ENCODE assay signal across 2 worm cellular contexts in the genomic region with DNA sequence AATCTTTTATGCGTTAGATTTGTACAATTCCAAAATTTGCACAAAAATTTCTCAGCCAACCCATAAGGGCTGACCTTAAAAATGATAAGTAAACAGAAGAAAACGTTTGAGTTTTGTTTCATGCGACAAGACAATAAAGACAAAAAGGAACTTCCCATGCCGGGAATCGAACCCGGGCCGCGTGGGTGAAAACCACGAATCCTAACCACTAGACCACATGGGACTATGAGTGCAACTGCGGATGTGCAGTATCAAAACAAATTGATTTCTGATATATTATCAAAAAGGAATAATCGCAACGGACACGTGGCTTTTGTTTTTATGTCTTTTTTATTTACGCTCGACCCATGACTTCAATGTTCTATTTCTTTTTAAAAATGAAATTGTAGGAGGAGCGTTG.
TF ChIP-seq lines count a peak whose summit lies in the region.

No protein-coding gene starts in this region.

TF ChIP-seq in whole organism, L4 larva, 104 proteins besides CTCF, POLR2A, EP300 and RAD21 (continued from another document and continues in another):
- TF ChIP-seq pha-4 (GFP tag; IDR thresholded peaks at IDR 0.05; lab: Robert Waterston, UW) (peak; percentile 52; the same call in 1 of the 2 replicates), pha-4 (tag; optimal IDR thresholded peaks at IDR 0.05; lab: Kevin White, UChicago) (no peak), lir-3 (tag; optimal IDR thresholded peaks at IDR 0.05; lab: Kevin White, UChicago) (no peak), nhr-48 (tag; optimal IDR thresholded peaks at IDR 0.05; lab: Kevin White, UChicago) (no peak), zip-11 (GFP tag; IDR thresholded peaks at IDR 0.05; lab: Robert Waterston, UW) (0 out of 2 replicates have a peak, but pooled peaks have one; percentile 46), D1046.2 (GFP tag; IDR thresholded peaks at IDR 0.05; lab: Robert Waterston, UW) (0 out of 2 replicates have a peak, but pooled peaks have one; percentile 69), dve-1 (tag; optimal IDR thresholded peaks at IDR 0.05; lab: Kevin White, UChicago; ENCODE audit: insufficient read depth) (peak; percentile 44), ztf-11 (tag; optimal IDR thresholded peaks at IDR 0.05; lab: Kevin White, UChicago) (no peak), daf-12 (tag; optimal IDR thresholded peaks at IDR 0.05; lab: Kevin White, UChicago) (no peak), ceh-44 (GFP tag; IDR thresholded peaks at IDR 0.05; lab: Robert Waterston, UW) (0 out of 2 replicates have a peak, but pooled peaks have one; percentile 38), ZK546.5 (tag; optimal IDR thresholded peaks at IDR 0.05; lab: Kevin White, UChicago) (no peak), lim-7 (GFP tag; IDR thresholded peaks at IDR 0.05; lab: Robert Waterston, UW) (peak; percentile 87), jun-1 (tag; optimal IDR thresholded peaks at IDR 0.05; lab: Kevin White, UChicago) (no peak), nhr-6 (tag; optimal IDR thresholded peaks at IDR 0.05; lab: Kevin White, UChicago) (no peak), nhr-41 (GFP tag; IDR thresholded peaks at IDR 0.05; lab: Robert Waterston, UW) (peak; percentile 68; the same call in 1 of the 2 replicates), unc-62 (GFP tag; optimal IDR thresholded peaks at IDR 0.05 in 1 of 2; lab: Kevin White, UChicago) (no peak), unc-62 (tag; optimal IDR thresholded peaks at IDR 0.05; lab: Kevin White, UChicago) (no peak), F26F4.8 (GFP tag; conservative IDR thresholded peaks at IDR 0.05; lab: Robert Waterston, UW) (no peak), dmd-9 (GFP tag; IDR thresholded peaks at IDR 0.05; lab: Robert Waterston, UW) (peak; percentile 15; the same call in 1 of the 2 replicates), cey-2 (tag; optimal IDR thresholded peaks at IDR 0.05; lab: Kevin White, UChicago; ENCODE audit: borderline replicate concordance, insufficient read depth) (no peak), F10B5.3 (tag; optimal IDR thresholded peaks at IDR 0.05; lab: Kevin White, UChicago) (no peak), lin-15B (tag; optimal IDR thresholded peaks at IDR 0.05; lab: Kevin White, UChicago) (no peak), ztf-7 (tag; optimal IDR thresholded peaks at IDR 0.05; lab: Kevin White, UChicago) (no peak), hlh-30 (tag; optimal IDR thresholded peaks at IDR 0.05; lab: Kevin White, UChicago; ENCODE audit: insufficient read depth) (peak; percentile 67), pqm-1 (tag; optimal IDR thresholded peaks at IDR 0.05; lab: Kevin White, UChicago) (no peak), nhr-10 (tag; optimal IDR thresholded peaks at IDR 0.05; lab: Kevin White, UChicago) (no peak), ZK337.2 (GFP tag; IDR thresholded peaks at IDR 0.05; lab: Robert Waterston, UW) (peak; percentile 58; the same call in 1 of the 2 replicates), mep-1 (tag; optimal IDR thresholded peaks at IDR 0.05; lab: Kevin White, UChicago) (peak; percentile 15), hmg-1.1 (GFP tag; IDR thresholded peaks at IDR 0.05; lab: Robert Waterston, UW) (peak; percentile 55), egl-43 (GFP tag; IDR thresholded peaks at IDR 0.05; lab: Robert Waterston, UW) (peak; percentile 75), madf-9 (GFP tag; conservative IDR thresholded peaks at IDR 0.05; lab: Robert Waterston, UW) (peak; percentile 54), ceh-28 (tag; optimal IDR thresholded peaks at IDR 0.05; lab: Kevin White, UChicago) (no peak), mdt-29 (GFP tag; IDR thresholded peaks at IDR 0.05; lab: Robert Waterston, UW) (0 out of 2 replicates have a peak, but pooled peaks have one; percentile 19), aha-1 (tag; lab: Kevin White, UChicago) (peak; percentile 26), nhr-25 (tag; optimal IDR thresholded peaks at IDR 0.05; lab: Kevin White, UChicago; ENCODE audit: borderline replicate concordance, insufficient read depth) (no peak), F49E8.2 (tag; optimal IDR thresholded peaks at IDR 0.05; lab: Kevin White, UChicago; ENCODE audit: borderline replicate concordance) (no peak), dmd-6 (GFP tag; IDR thresholded peaks at IDR 0.05; lab: Robert Waterston, UW) (peak; percentile 66), ceh-62 (tag; optimal IDR thresholded peaks at IDR 0.05; lab: Kevin White, UChicago) (no peak), lin-39 (tag; optimal IDR thresholded peaks at IDR 0.05; lab: Kevin White, UChicago) (no peak), T20F7.1 (GFP tag; optimal IDR thresholded peaks at IDR 0.05; lab: Kevin White, UChicago) (no peak), F37D6.2 (tag; optimal IDR thresholded peaks at IDR 0.05; lab: Kevin White, UChicago) (no peak), unc-130 (GFP tag; optimal IDR thresholded peaks at IDR 0.05; lab: Kevin White, UChicago) (no peak), snpc-1.2 (GFP tag; IDR thresholded peaks at IDR 0.05; lab: Robert Waterston, UW) (peak; percentile 86), dmd-8 (GFP tag; IDR thresholded peaks at IDR 0.05; lab: Robert Waterston, UW) (no peak), nhr-237 (tag; optimal IDR thresholded peaks at IDR 0.05; lab: Kevin White, UChicago) (no peak), daf-8 (GFP tag; IDR thresholded peaks at IDR 0.05; lab: Robert Waterston, UW) (no peak), mes-2 (tag; optimal IDR thresholded peaks at IDR 0.05; lab: Kevin White, UChicago; ENCODE audit: poor library complexity, severe bottlenecking) (peak; percentile 55), spr-3 (GFP tag; optimal IDR thresholded peaks at IDR 0.05; lab: Kevin White, UChicago) (no peak), daf-16 (GFP tag; optimal IDR thresholded peaks at IDR 0.05; lab: Kevin White, UChicago) (peak in 1 of 2 experiments; percentile 13), daf-16 (tag; optimal IDR thresholded peaks at IDR 0.05; lab: Kevin White, UChicago) (peak; percentile 58), R02D3.7 (tag; optimal IDR thresholded peaks at IDR 0.05; lab: Kevin White, UChicago) (no peak), ces-1 (GFP tag; optimal IDR thresholded peaks at IDR 0.05; lab: Kevin White, UChicago) (no peak), aly-2 (tag; optimal IDR thresholded peaks at IDR 0.05; lab: Kevin White, UChicago) (no peak), gei-8 (GFP tag; optimal IDR thresholded peaks at IDR 0.05; lab: Kevin White, UChicago) (no peak), ceh-32 (tag; optimal IDR thresholded peaks at IDR 0.05; lab: Kevin White, UChicago; ENCODE audit: poor library complexity) (no peak), mxl-3 (GFP tag; optimal IDR thresholded peaks at IDR 0.05; lab: Kevin White, UChicago) (peak; percentile 66), Y48G9A.11 (GFP tag; IDR thresholded peaks at IDR 0.05; lab: Robert Waterston, UW) (peak; percentile 63), zip-2 (tag; optimal IDR thresholded peaks at IDR 0.05; lab: Kevin White, UChicago) (no peak), Y75B8A.6 (GFP tag; IDR thresholded peaks at IDR 0.05; lab: Robert Waterston, UW) (no peak), mdl-1 (tag; optimal IDR thresholded peaks at IDR 0.05; lab: Kevin White, UChicago) (peak in 1 of 2 experiments; percentile 35), rbr-2 (tag; optimal IDR thresholded peaks at IDR 0.05; lab: Kevin White, UChicago) (no peak), lin-1 (GFP tag; IDR thresholded peaks at IDR 0.05; lab: Robert Waterston, UW) (no peak)

TF ChIP-seq in whole organism, young adult, 124 proteins besides CTCF, POLR2A, EP300 and RAD21 (continued from another document):
- 0 out of 2 replicates have a peak, but pooled peaks have one; percentile 21 for TF ChIP-seq C06A6.2 (GFP tag; conservative IDR thresholded peaks at IDR 0.05; lab: Robert Waterston, UW)
- no peak for TF ChIP-seq F39B2.1 (GFP tag; IDR thresholded peaks at IDR 0.05; lab: Robert Waterston, UW)
- no peak for TF ChIP-seq dpl-1 (GFP tag; optimal IDR thresholded peaks at IDR 0.05; lab: Kevin White, UChicago)
- TF ChIP-seq hlh-26 (GFP tag; conservative IDR thresholded peaks at IDR 0.05; lab: Robert Waterston, UW): no peak
- peak; percentile 68 for TF ChIP-seq nhr-90 (tag; optimal IDR thresholded peaks at IDR 0.05; lab: Kevin White, UChicago)
- TF ChIP-seq Y79H2A.3 (GFP tag; conservative IDR thresholded peaks at IDR 0.05; lab: Robert Waterston, UW): no peak
- peak; percentile 55 for TF ChIP-seq hmg-1.2 (GFP tag; IDR thresholded peaks at IDR 0.05; lab: Robert Waterston, UW)
- no peak for TF ChIP-seq dpff-1 (tag; optimal IDR thresholded peaks at IDR 0.05; lab: Kevin White, UChicago)
- TF ChIP-seq madf-6 (GFP tag; IDR thresholded peaks at IDR 0.05; lab: Robert Waterston, UW): peak; percentile 39; the same call in 1 of the 2 replicates
- peak; percentile 50 for TF ChIP-seq die-1 (tag; optimal IDR thresholded peaks at IDR 0.05; lab: Kevin White, UChicago)
- TF ChIP-seq snpc-4 (GFP tag; optimal IDR thresholded peaks at IDR 0.05; lab: Kevin White, UChicago): no peak
- no peak for TF ChIP-seq snpc-4 (tag; optimal IDR thresholded peaks at IDR 0.05; lab: Kevin White, UChicago)
- TF ChIP-seq snpc-1.3 (tag; optimal IDR thresholded peaks at IDR 0.05; lab: Kevin White, UChicago; ENCODE audit: insufficient read depth): peak; percentile 30
- TF ChIP-seq tlf-1 (GFP tag; optimal IDR thresholded peaks at IDR 0.05; lab: Kevin White, UChicago): no peak
- peak; percentile 73 for TF ChIP-seq pbrm-1 (GFP tag; IDR thresholded peaks at IDR 0.05; lab: Robert Waterston, UW)
- no peak for TF ChIP-seq lir-1 (GFP tag; conservative IDR thresholded peaks at IDR 0.05; lab: Robert Waterston, UW)
- no peak for TF ChIP-seq F33H1.4 (GFP tag; IDR thresholded peaks at IDR 0.05; lab: Robert Waterston, UW)
- 0 out of 2 replicates have a peak, but pooled peaks have one; percentile 44 for TF ChIP-seq egl-44 (GFP tag; IDR thresholded peaks at IDR 0.05; lab: Robert Waterston, UW)
- TF ChIP-seq snpc-3.4 (tag; optimal IDR thresholded peaks at IDR 0.05; lab: Kevin White, UChicago): no peak
- TF ChIP-seq lsl-1 (GFP tag; optimal IDR thresholded peaks at IDR 0.05; lab: Kevin White, UChicago): peak; percentile 8
- peak; percentile 74; the same call in 1 of the 2 replicates for TF ChIP-seq ztf-25 (GFP tag; IDR thresholded peaks at IDR 0.05; lab: Robert Waterston, UW)
- peak; percentile 69 for TF ChIP-seq rpc-1 (optimal IDR thresholded peaks at IDR 0.05; lab: Kevin White, UChicago)
- TF ChIP-seq rpc-1 (tag; optimal IDR thresholded peaks at IDR 0.05; lab: Kevin White, UChicago): peak; percentile 74
- no peak for TF ChIP-seq nhr-120 (GFP tag; IDR thresholded peaks at IDR 0.05; lab: Robert Waterston, UW)
- TF ChIP-seq attf-5 (GFP tag; optimal IDR thresholded peaks at IDR 0.05; lab: Kevin White, UChicago): peak; percentile 11
- 0 out of 2 replicates have a peak, but pooled peaks have one; percentile 29 for TF ChIP-seq hmg-20 (GFP tag; IDR thresholded peaks at IDR 0.05; lab: Robert Waterston, UW)
- peak; percentile 57; the same call in 1 of the 2 replicates for TF ChIP-seq Y53G8AR.9 (GFP tag; conservative IDR thresholded peaks at IDR 0.05; lab: Robert Waterston, UW)
- no peak for TF ChIP-seq let-526 (GFP tag; IDR thresholded peaks at IDR 0.05; lab: Robert Waterston, UW)
- TF ChIP-seq D2030.7 (GFP tag; IDR thresholded peaks at IDR 0.05; lab: Robert Waterston, UW): peak; percentile 64
- TF ChIP-seq hrde-1 (tag; optimal IDR thresholded peaks at IDR 0.05; lab: Kevin White, UChicago; ENCODE audit: borderline replicate concordance): peak; percentile 31
